Fruit fly (Drosophila melanogaster) whole organism, adult: ENCODE results near the gene HINT1.

Source experiments
- CG11617 ChIP-seq: fragments of 200-800 bp; sonication (Bioruptor generic); optimal IDR thresholded peaks from 2 replicates; lab custom pipeline; 2017; ENCODE audit warnings: mild to moderate bottlenecking, missing biosample characterization, missing genetic modification reagents, missing genetic modification characterization
- CG12768 ChIP-seq: fragments of 200-800 bp; sonication (Bioruptor generic); optimal IDR thresholded peaks from 2 replicates; lab custom pipeline; 2017; ENCODE audit warnings: missing biosample characterization, missing genetic modification characterization, mild to moderate bottlenecking, moderate library complexity, missing genetic modification reagents
- CG14711 ChIP-seq: fragments of 200-800 bp; sonication (Bioruptor generic); optimal IDR thresholded peaks from 2 replicates; lab custom pipeline; 2018; ENCODE audit warnings: missing biosample characterization, mild to moderate bottlenecking, missing genetic modification characterization, moderate library complexity
- CG1620 ChIP-seq: fragments of 200-800 bp; sonication (Bioruptor generic); optimal IDR thresholded peaks from 2 replicates; lab custom pipeline; 2016; ENCODE audit warnings: missing biosample characterization, missing genetic modification characterization
- CG33017 ChIP-seq: fragments of 200-800 bp; sonication (Bioruptor generic); optimal IDR thresholded peaks from 2 replicates; lab custom pipeline; 2018; ENCODE audit warnings: missing biosample characterization, mild to moderate bottlenecking, missing genetic modification characterization, moderate library complexity
- CG5204 ChIP-seq: fragments of 200-800 bp; sonication (Bioruptor generic); optimal IDR thresholded peaks from 2 replicates; lab custom pipeline; 2016; ENCODE audit warnings: missing biosample characterization, missing genetic modification characterization
- CG7045 ChIP-seq: fragments of 200-800 bp; sonication (Bioruptor generic); optimal IDR thresholded peaks from 2 replicates; lab custom pipeline; 2017; ENCODE audit warnings: missing biosample characterization, mild to moderate bottlenecking, missing genetic modification characterization
- CG7101 ChIP-seq: fragments of 200-800 bp; sonication (Bioruptor generic); optimal IDR thresholded peaks from 2 replicates; lab custom pipeline; 2018; ENCODE audit warnings: missing biosample characterization, mild to moderate bottlenecking, missing genetic modification characterization, moderate library complexity
- Clk ChIP-seq: fragments of 200-800 bp; sonication (Bioruptor generic); optimal IDR thresholded peaks from 2 replicates; lab custom pipeline; 2017; ENCODE audit warnings: missing biosample characterization, missing genetic modification characterization
- Crg-1 ChIP-seq: fragments of 200-800 bp; sonication (Bioruptor generic); optimal IDR thresholded peaks from 2 replicates; lab custom pipeline; 2016; ENCODE audit warnings: missing biosample characterization, missing genetic modification characterization
- Hr96 ChIP-seq: fragments of 200-800 bp; sonication (Bioruptor generic); optimal IDR thresholded peaks from 2 replicates; lab custom pipeline; 2016; ENCODE audit warnings: missing biosample characterization, missing genetic modification characterization
- Mnt ChIP-seq: fragments of 200-800 bp; sonication (Bioruptor generic); optimal IDR thresholded peaks from 2 replicates; lab custom pipeline; 2016; ENCODE audit warnings: missing biosample characterization, mild to moderate bottlenecking, missing genetic modification characterization
- bab1 ChIP-seq: fragments of 200-800 bp; sonication (Bioruptor generic); optimal IDR thresholded peaks from 3 replicates; lab custom pipeline; 2019; ENCODE audit warnings: missing biosample characterization, mild to moderate bottlenecking, missing genetic modification characterization, moderate library complexity
- cic ChIP-seq: fragments of 200-800 bp; sonication (Bioruptor generic); optimal IDR thresholded peaks from 2 replicates; lab custom pipeline; 2017; ENCODE audit warnings: missing biosample characterization, mild to moderate bottlenecking, missing genetic modification characterization, moderate library complexity
- cnc ChIP-seq, 2 experiments: fragments of >200 bp; optimal IDR thresholded peaks; 2 replicates each; lab custom pipeline; 2017
- kay ChIP-seq: fragments of 200-800 bp; sonication (Bioruptor generic); peaks from one replicate; lab custom pipeline; 2016; ENCODE audit warnings: missing biosample characterization, missing genetic modification characterization, borderline replicate concordance
- ovo ChIP-seq: fragments of 200-800 bp; sonication (Bioruptor generic); optimal IDR thresholded peaks from 2 replicates; lab custom pipeline; 2016; ENCODE audit warnings: missing biosample characterization, missing genetic modification characterization
- pad ChIP-seq: fragments of 200-800 bp; sonication (Bioruptor generic); optimal IDR thresholded peaks from 3 replicates; lab custom pipeline; 2017; ENCODE audit warnings: missing biosample characterization, missing genetic modification characterization, mild to moderate bottlenecking, moderate library complexity, missing genetic modification reagents
- tj ChIP-seq: fragments of 200-800 bp; sonication (Bioruptor generic); optimal IDR thresholded peaks from 3 replicates; lab custom pipeline; 2017; ENCODE audit warnings: missing biosample characterization, mild to moderate bottlenecking, missing genetic modification characterization, moderate library complexity
- toe ChIP-seq: fragments of 200-800 bp; sonication (Bioruptor generic); optimal IDR thresholded peaks from 2 replicates; lab custom pipeline; 2016; ENCODE audit warnings: missing biosample characterization, missing genetic modification characterization

Gene HINT1

DNA sequence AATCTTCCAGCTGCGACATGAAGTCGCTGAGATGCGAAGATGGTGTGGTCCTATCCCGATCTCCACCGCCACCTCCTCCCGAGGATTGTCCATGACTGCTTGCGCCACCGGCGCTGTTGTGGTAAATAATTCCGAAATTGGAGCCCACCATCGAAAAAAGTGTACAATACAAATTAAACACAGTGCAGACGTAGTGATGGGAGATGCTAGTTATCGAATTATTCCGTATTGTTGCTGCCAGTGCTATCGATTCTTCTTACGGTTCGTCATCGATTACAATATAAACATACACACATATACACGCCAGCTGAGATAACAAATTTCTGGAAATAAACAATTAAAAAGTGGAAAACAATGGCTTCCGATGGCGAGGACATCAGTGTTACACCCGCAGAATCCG, 2.3 kb upstream of the HINT1 start, which contains the start of the genes Taf10b and Taf10:
Taf10b (minus strand) TSS at position 219 of the 400 bp plus-strand sequence.
Taf10 (plus strand) TSS at position 264 of the 400 bp plus-strand sequence.
- TF ChIP-seq Clk (GFP tag; lab: Kevin White, UChicago) (no peak), CG14711 (tag; lab: Kevin White, UChicago) (no peak), CG1620 (GFP tag; lab: Kevin White, UChicago) (no peak), CG7045 (no peak), bab1 (GFP tag; lab: Kevin White, UChicago) (peak; percentile 65), cic (GFP tag; lab: Kevin White, UChicago) (peak; percentile 60), CG12768 (no peak), ovo (GFP tag; lab: Kevin White, UChicago) (no peak), Mnt (GFP tag; lab: Kevin White, UChicago) (no peak), Hr96 (no peak), CG5204 (GFP tag; lab: Kevin White, UChicago) (no peak), kay (GFP tag; lab: Kevin White, UChicago) (no peak), Crg-1 (no peak)

DNA sequence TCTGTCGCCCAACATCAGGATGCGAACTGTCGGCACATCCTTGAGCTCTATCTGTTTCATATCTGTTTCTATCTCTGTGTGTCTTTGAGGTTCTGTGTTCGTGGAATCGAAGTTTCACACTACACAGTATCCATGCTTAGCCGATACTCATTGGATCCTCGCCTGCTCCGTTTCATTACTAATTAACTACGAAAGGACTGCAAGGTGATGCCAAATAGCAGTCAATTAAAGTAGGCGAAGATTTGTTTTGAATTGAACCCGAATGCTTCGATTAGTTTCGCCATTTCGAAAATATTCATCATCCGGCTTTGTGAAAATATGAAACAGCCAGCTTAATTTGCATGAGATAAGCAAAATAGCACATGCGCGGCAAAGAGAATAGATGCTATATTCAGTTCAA, 1.7 kb downstream of the HINT1 start, which contains the start of gene CG15399:
CG15399 (minus strand) TSS at position 101 of the 400 bp plus-strand sequence.
- no peak for TF ChIP-seq bab1 (GFP tag; lab: Kevin White, UChicago)
- no peak for TF ChIP-seq Clk (GFP tag; lab: Kevin White, UChicago)
- no peak for TF ChIP-seq Crg-1
- no peak for TF ChIP-seq CG7101
- TF ChIP-seq CG5204 (GFP tag; lab: Kevin White, UChicago), result no peak
- no peak for TF ChIP-seq CG33017 (tag; lab: Kevin White, UChicago)
- no peak for TF ChIP-seq CG11617 (GFP tag; lab: Kevin White, UChicago)
- no peak for TF ChIP-seq pad (GFP tag; lab: Kevin White, UChicago)
- TF ChIP-seq ovo (GFP tag; lab: Kevin White, UChicago), result no peak

dm6 chr2L:2782790-2783189, 12.9 kb downstream of the HINT1 start:
- TF ChIP-seq CG7101 (no peak), Hr96 (no peak), CG7045 (no peak), kay (GFP tag; lab: Kevin White, UChicago) (no peak), CG11617 (GFP tag; lab: Kevin White, UChicago) (no peak), Crg-1 (no peak), pad (GFP tag; lab: Kevin White, UChicago) (no peak), cic (GFP tag; lab: Kevin White, UChicago) (no peak), CG12768 (no peak), CG1620 (GFP tag; lab: Kevin White, UChicago) (no peak)

DNA sequence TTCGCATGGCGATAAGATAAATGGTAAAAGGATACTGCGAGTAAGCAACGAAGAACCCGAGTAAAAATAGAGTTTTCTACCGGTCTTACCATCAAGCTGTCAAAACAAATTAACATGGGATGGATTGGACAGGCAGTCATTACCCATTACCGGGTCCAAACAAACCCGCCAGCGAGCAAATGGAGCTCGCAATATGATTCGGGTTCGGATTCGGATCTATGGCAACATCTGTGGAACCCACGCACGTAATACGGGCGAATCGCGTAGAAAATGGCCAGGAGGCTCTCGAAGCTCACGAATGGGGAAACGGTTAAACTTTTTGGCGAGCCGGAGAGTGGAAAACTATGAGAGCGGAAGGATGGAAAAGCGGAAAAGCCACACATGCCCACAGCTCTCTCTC, 27.3 kb downstream of the HINT1 start:
- no peak for TF ChIP-seq Hr96
- no peak for TF ChIP-seq CG7045
- TF ChIP-seq cic (GFP tag; lab: Kevin White, UChicago), result no peak
- TF ChIP-seq CG7101, result no peak
- TF ChIP-seq bab1 (GFP tag; lab: Kevin White, UChicago), result no peak
- no peak for TF ChIP-seq Crg-1
- TF ChIP-seq ovo (GFP tag; lab: Kevin White, UChicago), result no peak
- TF ChIP-seq toe (GFP tag; lab: Kevin White, UChicago), result no peak
- no peak for TF ChIP-seq CG33017 (tag; lab: Kevin White, UChicago)
- no peak for TF ChIP-seq CG5204 (GFP tag; lab: Kevin White, UChicago)
- TF ChIP-seq pad (GFP tag; lab: Kevin White, UChicago), result no peak
- TF ChIP-seq CG12768, result no peak
- TF ChIP-seq CG11617 (GFP tag; lab: Kevin White, UChicago), result no peak
- no peak for TF ChIP-seq CG14711 (tag; lab: Kevin White, UChicago)
- no peak for TF ChIP-seq Mnt (GFP tag; lab: Kevin White, UChicago)
- TF ChIP-seq kay (GFP tag; lab: Kevin White, UChicago), result no peak

DNA sequence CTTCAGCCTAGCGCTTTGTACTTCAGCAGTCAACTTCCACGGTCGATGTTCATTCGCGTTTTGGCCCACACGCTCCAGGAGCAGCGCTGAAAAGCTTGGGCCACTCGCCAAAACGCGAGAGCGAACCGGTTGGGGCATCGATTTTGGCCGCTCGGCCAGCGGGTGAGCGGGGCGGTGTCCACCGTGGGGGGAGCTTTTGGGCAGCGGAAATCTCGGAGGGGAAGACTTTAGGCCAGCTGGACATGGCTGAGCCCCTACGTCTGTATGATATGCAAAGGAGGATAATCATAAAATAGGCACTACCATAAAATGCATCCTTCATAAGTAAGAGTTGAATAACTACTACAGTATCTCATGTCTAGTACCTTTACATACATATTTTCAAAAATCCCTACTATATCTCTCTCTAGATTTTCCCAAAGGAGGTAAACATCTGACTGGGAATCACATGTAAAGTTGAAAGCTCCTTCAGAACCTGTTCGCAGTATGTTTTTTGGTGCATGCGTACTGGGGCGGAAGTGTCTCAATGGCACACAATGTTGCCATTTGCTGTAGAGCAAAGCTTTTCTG, 30.1 kb downstream of the HINT1 start, which contains the start of gene Syt1:
Syt1 (minus strand) TSS at position 71 of the 570 bp plus-strand sequence.
- TF ChIP-seq CG11617 (GFP tag; lab: Kevin White, UChicago), result no peak
- peak; percentile 91 for TF ChIP-seq pad (GFP tag; lab: Kevin White, UChicago)
- no peak for TF ChIP-seq CG14711 (tag; lab: Kevin White, UChicago)
- TF ChIP-seq Mnt (GFP tag; lab: Kevin White, UChicago), result no peak

dm6 chr2L:2800956-2801776, 31.2 kb downstream of the HINT1 start:
- no peak for TF ChIP-seq CG33017 (tag; lab: Kevin White, UChicago)
- TF ChIP-seq CG1620 (GFP tag; lab: Kevin White, UChicago), result no peak
- TF ChIP-seq Mnt (GFP tag; lab: Kevin White, UChicago), result no peak
- TF ChIP-seq CG7101, result no peak
- no peak for TF ChIP-seq tj
- TF ChIP-seq Crg-1, result no peak
- no peak for TF ChIP-seq cnc (optimal IDR thresholded peaks at IDR 0.05; lab: Kevin White, UChicago)
- TF ChIP-seq toe (GFP tag; lab: Kevin White, UChicago), result no peak
- no peak for TF ChIP-seq cic (GFP tag; lab: Kevin White, UChicago)
- no peak for TF ChIP-seq kay (GFP tag; lab: Kevin White, UChicago)
- no peak for TF ChIP-seq Clk (GFP tag; lab: Kevin White, UChicago)
- TF ChIP-seq CG11617 (GFP tag; lab: Kevin White, UChicago), result no peak
- no peak for TF ChIP-seq ovo (GFP tag; lab: Kevin White, UChicago)
- TF ChIP-seq CG14711 (tag; lab: Kevin White, UChicago), result no peak
- TF ChIP-seq pad (GFP tag; lab: Kevin White, UChicago), result no peak
- no peak for TF ChIP-seq CG7045
- no peak for TF ChIP-seq bab1 (GFP tag; lab: Kevin White, UChicago)
